Fruit fly (Drosophila melanogaster) whole organism, embryonic: ENCODE data around the gene Gr64a.

ENCODE experiments used
- B-H2 ChIP-seq: fragments of 200-800 bp; sonication (Bioruptor generic); optimal IDR thresholded peaks from 2 replicates; lab custom pipeline; 2018; ENCODE audit warnings: missing biosample characterization, mild to moderate bottlenecking, missing genetic modification characterization
- BtbVII ChIP-seq: fragments of 200-800 bp; sonication (Bioruptor generic); optimal IDR thresholded peaks from 3 replicates; lab custom pipeline; 2017; ENCODE audit warnings: missing biosample characterization, mild to moderate bottlenecking, missing genetic modification characterization
- C15 ChIP-seq: fragments of 200-800 bp; sonication (Bioruptor generic); IDR thresholded peaks from 3 replicates; pipeline ENCODE4 v1.3.6; 2022; ENCODE audit warnings: missing biosample characterization, missing genetic modification characterization
- CG12744 ChIP-seq: fragments of 200-800 bp; sonication (Bioruptor generic); optimal IDR thresholded peaks from 2 replicates; lab custom pipeline; 2016; ENCODE audit warnings: missing biosample characterization, missing genetic modification characterization
- CG13424 ChIP-seq: fragments of 200-800 bp; sonication (Bioruptor generic); optimal IDR thresholded peaks from 2 replicates; lab custom pipeline; 2019; ENCODE audit warnings: missing biosample characterization, mild to moderate bottlenecking, missing genetic modification characterization, moderate library complexity
- CG14014 ChIP-seq: fragments of 200-800 bp; sonication (Bioruptor generic); IDR thresholded peaks from 2 replicates; pipeline ENCODE4 v1.3.6; 2022; ENCODE audit warnings: missing biosample characterization, missing genetic modification characterization
- CG14441 ChIP-seq: fragments of 200-800 bp; sonication (Bioruptor generic); IDR thresholded peaks from 2 replicates; pipeline ENCODE4 v1.3.6; 2022; ENCODE audit warnings: missing biosample characterization, missing genetic modification characterization
- CG14710 ChIP-seq: fragments of 200-800 bp; sonication (Bioruptor generic); optimal IDR thresholded peaks from 3 replicates; lab custom pipeline; 2019; ENCODE audit warnings: missing biosample characterization, mild to moderate bottlenecking, missing genetic modification characterization, moderate library complexity
- CG15269 ChIP-seq: fragments of 200-800 bp; sonication (Bioruptor generic); optimal IDR thresholded peaks from 2 replicates; lab custom pipeline; 2018; ENCODE audit warnings: missing biosample characterization, mild to moderate bottlenecking, missing genetic modification characterization, moderate library complexity
- CG17802 ChIP-seq: fragments of 200-800 bp; sonication (Bioruptor generic); optimal IDR thresholded peaks from 2 replicates; lab custom pipeline; 2018; ENCODE audit warnings: missing biosample characterization, mild to moderate bottlenecking, missing genetic modification characterization, moderate library complexity
- CG2889 ChIP-seq: fragments of 200-800 bp; sonication (Bioruptor generic); IDR thresholded peaks from 3 replicates; pipeline ENCODE4 v1.3.6; 2022; ENCODE audit warnings: missing biosample characterization, missing genetic modification characterization
- CG31388 ChIP-seq: fragments of 200-800 bp; sonication (Bioruptor generic); optimal IDR thresholded peaks from 2 replicates; lab custom pipeline; 2016; ENCODE audit warnings: missing biosample characterization, missing genetic modification characterization
- CG34422 ChIP-seq: fragments of 200-800 bp; sonication (Bioruptor generic); IDR thresholded peaks from 3 replicates; pipeline ENCODE4 v1.3.6; 2022; ENCODE audit warnings: missing biosample characterization, missing genetic modification characterization
- CG4328 ChIP-seq: fragments of 200-800 bp; sonication (Bioruptor generic); optimal IDR thresholded peaks from 3 replicates; lab custom pipeline; 2017; ENCODE audit warnings: missing biosample characterization, missing genetic modification reagents, missing genetic modification characterization
- CG8089 ChIP-seq: fragments of 200-800 bp; sonication (Bioruptor generic); optimal IDR thresholded peaks from 3 replicates; lab custom pipeline; 2016; ENCODE audit warnings: missing biosample characterization, missing genetic modification characterization
- CoRest ChIP-seq: fragments of 200-800 bp; sonication (Bioruptor generic); optimal IDR thresholded peaks from 3 replicates; lab custom pipeline; 2018; ENCODE audit warnings: missing biosample characterization, mild to moderate bottlenecking, missing genetic modification characterization, moderate library complexity
- Dip2 ChIP-seq: fragments of 200-800 bp; sonication (Bioruptor generic); IDR thresholded peaks from 2 replicates; pipeline ENCODE4 v1.3.6; 2022; ENCODE audit warnings: missing biosample characterization, missing genetic modification characterization
- Eip74EF ChIP-seq, 2 experiments: fragments of 200-800 bp in 1 of 2; fragments of >200 bp in 1 of 2; sonication (Bioruptor generic) in 1 of 2; optimal IDR thresholded peaks; 2 replicates each; lab custom pipeline; 2017 to 2019; ENCODE audit warnings: missing biosample characterization in 2 of 2, missing genetic modification characterization in 2 of 2, mild to moderate bottlenecking in 1 of 2, moderate library complexity in 1 of 2
- Fer1 ChIP-seq: fragments of 200-800 bp; sonication (Bioruptor generic); optimal IDR thresholded peaks from 2 replicates; lab custom pipeline; 2017; ENCODE audit warnings: missing biosample characterization, mild to moderate bottlenecking, missing genetic modification characterization
- Fer3 ChIP-seq: fragments of 200-800 bp; sonication (Bioruptor generic); optimal IDR thresholded peaks from 2 replicates; lab custom pipeline; 2018; ENCODE audit warnings: missing biosample characterization, mild to moderate bottlenecking, missing genetic modification characterization, moderate library complexity
- H15 ChIP-seq: fragments of 200-800 bp; sonication (Bioruptor generic); IDR thresholded peaks from 3 replicates; pipeline ENCODE4 v1.3.6; 2022; ENCODE audit warnings: missing biosample characterization, missing genetic modification characterization
- HmgZ ChIP-seq: fragments of 200-800 bp; sonication (Bioruptor generic); optimal IDR thresholded peaks from 2 replicates; lab custom pipeline; 2018; ENCODE audit warnings: missing biosample characterization, mild to moderate bottlenecking, missing genetic modification characterization
- Hr51 ChIP-seq, 2 experiments: fragments of 200-800 bp; sonication (Bioruptor generic); optimal IDR thresholded peaks; 2 replicates in 1 of 2; 3 replicates in 1 of 2; lab custom pipeline; 2016 to 2018; ENCODE audit warnings: missing biosample characterization in 2 of 2, missing genetic modification characterization in 2 of 2, mild to moderate bottlenecking in 1 of 2, moderate library complexity in 1 of 2
- MTF-1 ChIP-seq: fragments of 200-800 bp; sonication (Bioruptor generic); optimal IDR thresholded peaks from 2 replicates; lab custom pipeline; 2018; ENCODE audit warnings: missing biosample characterization, mild to moderate bottlenecking, missing genetic modification characterization, borderline replicate concordance
- Mad ChIP-seq: fragments of 200-800 bp; sonication (Bioruptor generic); optimal IDR thresholded peaks from 2 replicates; lab custom pipeline; 2016; ENCODE audit warnings: missing biosample characterization, missing genetic modification characterization
- Nf-YB ChIP-seq: fragments of 200-800 bp; sonication (Bioruptor generic); optimal IDR thresholded peaks from 3 replicates; lab custom pipeline; 2019; ENCODE audit warnings: missing biosample characterization, mild to moderate bottlenecking, missing genetic modification characterization, moderate library complexity
- Scr ChIP-seq: fragments of 200-800 bp; sonication (Bioruptor generic); IDR thresholded peaks from 2 replicates; pipeline ENCODE4 v1.3.6; 2022; ENCODE audit warnings: missing biosample characterization, missing genetic modification characterization; ENCODE audit not compliant: partially characterized antibody
- crol ChIP-seq: fragments of 200-800 bp; sonication (Bioruptor generic); IDR thresholded peaks from 2 replicates; pipeline ENCODE4 v1.3.6; 2022; ENCODE audit warnings: missing biosample characterization, missing genetic modification characterization
- gcm2 ChIP-seq: fragments of 200-800 bp; sonication (Bioruptor generic); optimal IDR thresholded peaks from 2 replicates; lab custom pipeline; 2016; ENCODE audit warnings: missing biosample characterization, missing genetic modification characterization
- gfzf ChIP-seq: fragments of 200-800 bp; sonication (Bioruptor generic); optimal IDR thresholded peaks from 2 replicates; lab custom pipeline; 2016; ENCODE audit warnings: missing biosample characterization, mild to moderate bottlenecking, missing genetic modification characterization, moderate library complexity
- hb ChIP-seq: fragments of 200-800 bp; sonication (Bioruptor generic); IDR thresholded peaks from 3 replicates; pipeline ENCODE4 v1.3.6; 2022; ENCODE audit warnings: missing biosample characterization, missing genetic modification characterization; ENCODE audit not compliant: partially characterized antibody
- hbn ChIP-seq: fragments of 200-800 bp; sonication (Bioruptor generic); IDR thresholded peaks from 2 replicates; pipeline ENCODE4 v1.3.6; 2022; ENCODE audit warnings: missing biosample characterization, missing genetic modification characterization; ENCODE audit not compliant: partially characterized antibody
- hkb ChIP-seq, 2 experiments: fragments of 200-800 bp in 1 of 2; fragments of >200 bp in 1 of 2; sonication (Bioruptor generic) in 1 of 2; IDR thresholded peaks in 1 of 2; optimal IDR thresholded peaks in 1 of 2; 2 replicates each; pipeline versions ENCODE4 v1.3.6 to Lab custom; 2017 to 2022; ENCODE audit warnings: missing biosample characterization in 1 of 2, missing genetic modification characterization in 1 of 2
- kay ChIP-seq: fragments of 200-800 bp; sonication (Bioruptor generic); optimal IDR thresholded peaks from 2 replicates; lab custom pipeline; 2016; ENCODE audit warnings: missing biosample characterization, missing genetic modification characterization
- kni ChIP-seq: fragments of 200-800 bp; sonication (Bioruptor generic); optimal IDR thresholded peaks from 3 replicates; lab custom pipeline; 2017; ENCODE audit warnings: mild to moderate bottlenecking, missing biosample characterization, missing genetic modification reagents, missing genetic modification characterization
- knrl ChIP-seq: fragments of 200-800 bp; sonication (Bioruptor generic); IDR thresholded peaks from 3 replicates; pipeline ENCODE4 v1.3.6; 2022; ENCODE audit warnings: missing biosample characterization, missing genetic modification characterization; ENCODE audit not compliant: partially characterized antibody
- lab ChIP-seq: fragments of 200-800 bp; sonication (Bioruptor generic); optimal IDR thresholded peaks from 3 replicates; lab custom pipeline; 2017; ENCODE audit warnings: missing biosample characterization, missing genetic modification characterization, mild to moderate bottlenecking, moderate library complexity, missing genetic modification reagents
- luna ChIP-seq: fragments of 200-800 bp; sonication (Bioruptor generic); optimal IDR thresholded peaks from 2 replicates; lab custom pipeline; 2016; ENCODE audit warnings: missing biosample characterization, missing genetic modification characterization
- nau ChIP-seq: fragments of 200-800 bp; sonication (Bioruptor generic); optimal IDR thresholded peaks from 3 replicates; lab custom pipeline; 2017; ENCODE audit warnings: missing biosample characterization, mild to moderate bottlenecking, missing genetic modification characterization, missing genetic modification reagents
- peb ChIP-seq: fragments of 200-800 bp; sonication (Bioruptor generic); IDR thresholded peaks from 2 replicates; pipeline ENCODE4 v1.3.6; 2022; ENCODE audit warnings: missing biosample characterization, missing genetic modification characterization
- ranshi ChIP-seq: fragments of 200-800 bp; sonication (Bioruptor generic); IDR thresholded peaks from 2 replicates; pipeline ENCODE4 v1.3.6; 2022; ENCODE audit warnings: missing biosample characterization, missing genetic modification characterization
- scrt ChIP-seq: fragments of 200-800 bp; sonication (Bioruptor generic); optimal IDR thresholded peaks from 2 replicates; lab custom pipeline; 2018; ENCODE audit warnings: missing biosample characterization, mild to moderate bottlenecking, missing genetic modification characterization, moderate library complexity
- sr ChIP-seq: fragments of 200-800 bp; sonication (Bioruptor generic); IDR thresholded peaks from 3 replicates; pipeline ENCODE4 v1.3.6; 2022; ENCODE audit warnings: missing biosample characterization, missing genetic modification characterization
- toy ChIP-seq: fragments of 200-800 bp; sonication (Bioruptor generic); IDR thresholded peaks from 2 replicates; pipeline ENCODE4 v1.3.6; 2022; ENCODE audit warnings: missing biosample characterization, missing genetic modification characterization
- vnd ChIP-seq: fragments of 200-800 bp; sonication (Bioruptor generic); IDR thresholded peaks from 3 replicates; pipeline ENCODE4 v1.3.6; 2022; ENCODE audit warnings: missing biosample characterization, missing genetic modification characterization; ENCODE audit not compliant: partially characterized antibody
- wek ChIP-seq: fragments of 200-800 bp; sonication (Bioruptor generic); optimal IDR thresholded peaks from 3 replicates; lab custom pipeline; 2018; ENCODE audit warnings: missing biosample characterization, mild to moderate bottlenecking, missing genetic modification characterization, moderate library complexity
- yki ChIP-seq: fragments of >200 bp; optimal IDR thresholded peaks from 3 replicates; lab custom pipeline; 2018
- zf30C ChIP-seq: fragments of 200-800 bp; sonication (Bioruptor generic); optimal IDR thresholded peaks from 3 replicates; lab custom pipeline; 2018; ENCODE audit warnings: missing biosample characterization, mild to moderate bottlenecking, missing genetic modification characterization
- zfh1 ChIP-seq: fragments of 200-800 bp; sonication (Bioruptor generic); IDR thresholded peaks from 3 replicates; pipeline ENCODE4 v1.3.6; 2022; ENCODE audit warnings: missing biosample characterization, missing genetic modification characterization

The Gr64a gene

dm6 chr3L:4071561-4072049 is 45.0 kb downstream of the Gr64a start, which contains the start of gene wit (continued):
- TF ChIP-seq BtbVII (GFP tag; lab: Kevin White, UChicago): peak; percentile 66
- TF ChIP-seq peb (GFP tag; lab: Robert Waterston, UW): no peak
- no peak for TF ChIP-seq CG14710 (tag; lab: Kevin White, UChicago)
- peak; percentile 32 for TF ChIP-seq gfzf
- no peak for TF ChIP-seq CG31388
- TF ChIP-seq nau (GFP tag; lab: Kevin White, UChicago): peak; percentile 41
- TF ChIP-seq CoRest (tag; lab: Kevin White, UChicago): no peak
- no peak for TF ChIP-seq MTF-1 (GFP tag; lab: Kevin White, UChicago)
- no peak for TF ChIP-seq CG13424 (tag; lab: Kevin White, UChicago)
- peak; percentile 24 for TF ChIP-seq CG15269
- peak; percentile 28 for TF ChIP-seq Scr (GFP tag; lab: Robert Waterston, UW)
- no peak for TF ChIP-seq CG14441
- 0 out of 3 replicates have a peak, but pooled peaks have one; percentile 26 for TF ChIP-seq C15 (GFP tag; lab: Robert Waterston, UW)
- TF ChIP-seq H15 (GFP tag; lab: Robert Waterston, UW): no peak
- TF ChIP-seq Fer1 (GFP tag; lab: Kevin White, UChicago): peak; percentile 67
- peak; percentile 79; the same call in 1 of the 3 replicates for TF ChIP-seq CG34422 (GFP tag; lab: Robert Waterston, UW)
- TF ChIP-seq lab (GFP tag; lab: Kevin White, UChicago): peak; percentile 60
- peak; percentile 11; the same call in 1 of the 2 replicates for TF ChIP-seq ranshi (GFP tag; lab: Robert Waterston, UW)
- peak; percentile 26 for TF ChIP-seq HmgZ (tag; lab: Kevin White, UChicago)
- no peak for TF ChIP-seq Fer3 (tag; lab: Kevin White, UChicago)
- TF ChIP-seq toy (GFP tag; lab: Robert Waterston, UW): no peak
- TF ChIP-seq CG17802 (tag; lab: Kevin White, UChicago): no peak
- peak; percentile 41 for TF ChIP-seq Nf-YB (GFP tag; lab: Kevin White, UChicago)
- no peak for TF ChIP-seq knrl (GFP tag; lab: Robert Waterston, UW)
- TF ChIP-seq kay (GFP tag; lab: Kevin White, UChicago): no peak
- TF ChIP-seq scrt (GFP tag; lab: Kevin White, UChicago): peak; percentile 98
- TF ChIP-seq Dip2 (GFP tag; lab: Robert Waterston, UW): no peak
- no peak for TF ChIP-seq CG2889 (GFP tag; lab: Robert Waterston, UW)
- peak; percentile 6 for TF ChIP-seq Mad (GFP tag; lab: Kevin White, UChicago)
- TF ChIP-seq CG14014 (GFP tag; lab: Robert Waterston, UW): 0 out of 2 replicates have a peak, but pooled peaks have one; percentile 13
- TF ChIP-seq zfh1 (GFP tag; lab: Robert Waterston, UW): no peak
- TF ChIP-seq zf30C (GFP tag; lab: Kevin White, UChicago): peak; percentile 74
- TF ChIP-seq Eip74EF (GFP tag; optimal IDR thresholded peaks at IDR 0.05; lab: Kevin White, UChicago): peak in 1 of 2 experiments; percentile 27
- TF ChIP-seq luna (GFP tag; lab: Kevin White, UChicago): no peak
- TF ChIP-seq kni (GFP tag; lab: Kevin White, UChicago): peak; percentile 14
- TF ChIP-seq B-H2: no peak
- peak; percentile 44 for TF ChIP-seq hbn (GFP tag; lab: Robert Waterston, UW)
- peak; percentile 18 for TF ChIP-seq CG4328 (GFP tag; lab: Kevin White, UChicago)
- no peak for TF ChIP-seq hkb (optimal IDR thresholded peaks at IDR 0.05; lab: Kevin White, UChicago)
- peak; percentile 49; the same call in 1 of the 2 replicates for TF ChIP-seq hkb (GFP tag; IDR thresholded peaks at IDR 0.05; lab: Robert Waterston, UW)
- no peak for TF ChIP-seq crol (GFP tag; lab: Robert Waterston, UW)
- no peak for TF ChIP-seq CG8089 (GFP tag; lab: Kevin White, UChicago)
- peak; percentile 73; the same call in 2 of the 3 replicates for TF ChIP-seq sr (GFP tag; lab: Robert Waterston, UW)
- TF ChIP-seq Hr51 (GFP tag; optimal IDR thresholded peaks at IDR 0.05; lab: Kevin White, UChicago): no peak
- TF ChIP-seq yki (lab: Kevin White, UChicago): peak; percentile 57
- TF ChIP-seq gcm2 (GFP tag; lab: Kevin White, UChicago): no peak
- TF ChIP-seq CG12744 (GFP tag; lab: Kevin White, UChicago): no peak
- no peak for TF ChIP-seq hb (GFP tag; lab: Robert Waterston, UW)
- TF ChIP-seq wek (GFP tag; lab: Kevin White, UChicago): peak; percentile 48
- TF ChIP-seq vnd (GFP tag; lab: Robert Waterston, UW): no peak
